Worm (Caenorhabditis elegans): ENCODE data around the gene nhr-152.

Gene nhr-152

DNA sequence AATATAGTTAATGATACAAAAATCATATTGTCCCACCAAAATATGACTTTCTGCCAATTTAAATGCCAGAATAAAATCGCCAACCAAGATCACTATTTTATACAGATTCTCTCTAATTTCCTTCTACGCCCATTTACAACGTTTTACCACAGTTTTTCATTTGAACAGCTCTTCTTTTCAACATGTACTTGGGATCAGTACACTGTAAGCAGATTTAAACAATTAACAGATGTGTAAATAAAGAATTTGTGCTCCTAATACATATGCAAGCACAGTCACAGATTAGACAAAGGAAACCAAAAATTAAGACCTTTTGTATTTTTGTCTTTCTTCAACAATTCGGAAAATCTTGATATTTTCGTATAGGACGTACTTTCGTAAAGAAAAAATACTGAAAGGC lies 42.7 kb upstream of the nhr-152 start, which contains the start of gene F07C4.11:
Gene F07C4.11 (minus strand): TSS at position 101 of the 400 bp plus-strand sequence.
- no peak for TF ChIP-seq ztf-11 (tag; optimal IDR thresholded peaks at IDR 0.05)

DNA sequence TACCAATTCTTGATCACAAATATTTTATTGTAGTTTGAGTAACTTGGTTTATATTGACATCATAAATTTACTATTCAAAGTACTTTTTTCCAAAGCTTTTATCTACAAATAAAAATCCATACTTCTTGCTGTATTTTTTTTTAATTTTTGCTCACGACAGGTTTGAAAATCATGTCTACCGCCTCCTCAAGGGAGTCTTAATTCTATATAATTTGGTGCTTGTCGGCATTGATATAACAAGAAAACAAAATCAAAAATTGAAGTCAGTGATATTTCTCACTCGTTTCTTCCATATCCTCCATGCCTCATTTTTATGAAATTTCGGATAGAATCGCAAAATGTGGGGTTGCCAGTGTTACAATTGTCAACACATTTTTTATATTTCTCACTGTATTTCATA lies 40.7 kb upstream of the nhr-152 start, which contains the start of gene str-47:
Gene str-47 (plus strand): TSS at position 301 of the 400 bp plus-strand sequence.
- no peak for TF ChIP-seq ceh-16 (tag; optimal IDR thresholded peaks at IDR 0.05)
- no peak for TF ChIP-seq elt-2 (tag; optimal IDR thresholded peaks at IDR 0.05)
- TF ChIP-seq mdl-1 (tag; optimal IDR thresholded peaks at IDR 0.05) = no peak
- TF ChIP-seq egl-27 (tag; optimal IDR thresholded peaks at IDR 0.05) = no peak
- no peak for TF ChIP-seq fos-1 (tag; optimal IDR thresholded peaks at IDR 0.05)
- no peak for TF ChIP-seq unc-62 (GFP tag; optimal IDR thresholded peaks at IDR 0.05)
- no peak for TF ChIP-seq pha-4 (tag; optimal IDR thresholded peaks at IDR 0.05)
- no peak for TF ChIP-seq lin-39 (tag; optimal IDR thresholded peaks at IDR 0.05)
- no peak for TF ChIP-seq ceh-28 (tag; optimal IDR thresholded peaks at IDR 0.05)
- TF ChIP-seq unc-39 (tag; optimal IDR thresholded peaks at IDR 0.05) = no peak
- no peak for TF ChIP-seq aly-2 (tag; optimal IDR thresholded peaks at IDR 0.05)

DNA sequence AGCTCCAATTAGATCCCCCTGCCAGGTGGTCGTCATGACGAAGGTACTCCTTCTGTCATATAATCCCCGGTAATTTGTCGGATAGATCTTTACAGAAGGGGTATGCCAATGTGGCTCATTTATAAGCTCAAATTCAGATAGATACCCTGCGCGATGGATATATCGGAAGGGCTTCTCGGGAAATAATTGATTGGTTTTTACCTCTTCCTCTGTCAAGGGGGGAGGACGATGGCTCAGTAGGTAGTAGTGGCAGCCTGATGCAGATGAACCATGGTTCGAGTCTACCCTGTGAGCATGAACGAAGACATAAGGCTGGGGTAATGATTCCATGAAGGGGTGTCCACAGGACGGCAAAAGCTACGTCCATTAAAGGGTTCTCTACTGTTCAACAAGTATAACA lies 39.0 kb upstream of the nhr-152 start:
- no peak for TF ChIP-seq snpc-4 (tag; optimal IDR thresholded peaks at IDR 0.05)
- no peak for TF ChIP-seq ceh-28 (tag; optimal IDR thresholded peaks at IDR 0.05)
- no peak for TF ChIP-seq nhr-237 (tag; optimal IDR thresholded peaks at IDR 0.05)
- no peak for TF ChIP-seq aly-2 (tag; optimal IDR thresholded peaks at IDR 0.05)

DNA sequence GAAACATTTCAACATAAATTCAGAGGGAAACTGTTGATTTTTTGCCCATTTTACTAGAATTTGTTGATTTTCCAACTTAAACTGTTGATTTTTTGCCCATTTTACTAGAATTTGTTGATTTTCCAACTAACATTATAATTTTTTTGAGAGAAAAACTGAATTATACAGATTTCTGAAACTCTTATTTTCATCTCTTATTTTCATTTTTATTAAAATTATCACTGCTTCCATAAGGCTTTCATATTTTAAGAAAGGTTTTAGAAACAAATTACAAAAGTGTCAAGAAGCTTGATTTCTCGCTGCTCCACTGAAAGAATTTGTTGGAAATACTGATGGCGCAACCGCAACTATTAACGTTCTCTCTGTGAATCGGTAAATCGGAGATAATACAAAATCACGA lies 36.2 kb upstream of the nhr-152 start:
- TF ChIP-seq pha-4 (tag; optimal IDR thresholded peaks at IDR 0.05) (no peak), nhr-11 (tag; optimal IDR thresholded peaks at IDR 0.05) (no peak), ceh-16 (tag; optimal IDR thresholded peaks at IDR 0.05) (no peak), lin-39 (tag; optimal IDR thresholded peaks at IDR 0.05) (no peak), skn-1 (tag; optimal IDR thresholded peaks at IDR 0.05) (no peak)

DNA sequence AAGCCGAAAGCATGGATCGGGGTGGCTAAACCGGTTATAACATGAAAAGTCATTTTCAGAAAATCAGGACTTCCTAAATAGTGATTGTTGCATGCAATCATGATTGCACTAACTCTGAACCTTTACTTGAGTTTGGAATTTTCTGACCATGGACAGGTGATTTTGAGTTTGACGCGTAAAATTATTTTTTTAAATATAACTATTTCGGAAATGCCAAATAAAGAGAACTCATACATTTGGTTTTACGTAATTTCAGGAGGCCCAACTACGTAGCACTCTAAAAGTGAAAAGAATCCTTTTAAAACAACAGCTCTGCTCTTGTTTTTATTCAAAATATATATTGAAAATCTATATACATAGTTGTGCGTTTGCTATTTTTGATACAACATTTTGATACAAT lies 34.4 kb upstream of the nhr-152 start, which contains the start of gene srh-234:
Gene srh-234 (minus strand): TSS at position 101 of the 400 bp plus-strand sequence.
- no peak for TF ChIP-seq ceh-82 (tag; optimal IDR thresholded peaks at IDR 0.05)
- no peak for TF ChIP-seq ceh-16 (tag; optimal IDR thresholded peaks at IDR 0.05)
- TF ChIP-seq aly-2 (tag; optimal IDR thresholded peaks at IDR 0.05) = no peak
- TF ChIP-seq R02D3.7 (tag; optimal IDR thresholded peaks at IDR 0.05) = no peak
- TF ChIP-seq nhr-77 (tag; optimal IDR thresholded peaks at IDR 0.05) = no peak
- no peak for TF ChIP-seq fkh-2 (tag; optimal IDR thresholded peaks at IDR 0.05)
- TF ChIP-seq eor-1 (tag; optimal IDR thresholded peaks at IDR 0.05) = no peak

DNA sequence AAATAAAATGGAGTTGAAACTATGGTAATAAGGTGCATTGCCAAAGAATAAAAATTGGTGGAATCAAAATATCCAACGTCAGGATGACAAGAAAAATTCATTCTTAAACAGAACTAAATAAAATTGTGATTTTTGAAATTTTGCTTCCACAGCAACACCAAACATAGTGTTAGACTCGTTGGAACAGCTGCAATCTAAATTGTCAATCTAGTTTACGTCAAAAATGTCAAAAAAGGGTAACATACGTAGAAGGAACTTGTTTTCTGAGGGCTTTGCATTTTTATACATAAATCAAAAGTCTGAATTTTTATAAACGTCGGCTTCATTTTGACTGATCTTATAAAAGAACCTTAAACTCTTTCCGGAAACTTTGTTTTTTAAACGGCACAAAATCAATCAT lies 32.6 kb upstream of the nhr-152 start, which contains the start of gene srh-200:
Gene srh-200 (minus strand): TSS at position 101 of the 400 bp plus-strand sequence.
- TF ChIP-seq skn-1 (tag; optimal IDR thresholded peaks at IDR 0.05) (no peak), nhr-237 (tag; optimal IDR thresholded peaks at IDR 0.05) (no peak), ztf-11 (tag; optimal IDR thresholded peaks at IDR 0.05) (no peak), snpc-4 (tag; optimal IDR thresholded peaks at IDR 0.05) (no peak), elt-1 (tag; optimal IDR thresholded peaks at IDR 0.05) (no peak), ceh-9 (tag; optimal IDR thresholded peaks at IDR 0.05) (no peak), ztf-4 (tag; optimal IDR thresholded peaks at IDR 0.05) (no peak), egl-5 (tag; optimal IDR thresholded peaks at IDR 0.05) (no peak), eor-1 (tag; optimal IDR thresholded peaks at IDR 0.05) (no peak), tbx-2 (tag; optimal IDR thresholded peaks at IDR 0.05) (no peak), nfya-1 (tag; optimal IDR thresholded peaks at IDR 0.05; ENCODE audit: insufficient read depth) (no peak), nhr-67 (tag; optimal IDR thresholded peaks at IDR 0.05) (no peak), ceh-16 (tag; optimal IDR thresholded peaks at IDR 0.05) (no peak), lin-15B (tag; optimal IDR thresholded peaks at IDR 0.05) (no peak)

DNA sequence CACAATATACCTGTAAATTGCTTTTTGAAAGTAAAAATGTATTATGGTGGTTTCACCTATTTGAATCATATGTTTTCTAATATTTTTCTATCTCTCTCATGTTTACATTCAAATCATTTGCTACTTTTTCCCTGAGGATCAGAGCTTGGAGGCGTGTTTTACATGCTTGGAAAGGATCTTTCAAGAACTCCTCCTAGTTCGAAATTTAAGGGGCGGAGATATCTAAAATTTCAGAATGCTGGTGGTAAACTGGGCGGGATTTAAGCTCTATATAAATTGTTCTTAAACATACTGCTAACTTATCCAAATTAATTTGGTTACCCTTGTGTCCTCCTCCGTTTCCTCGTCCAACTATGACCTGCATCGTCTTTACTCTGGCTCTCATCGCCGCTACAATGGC lies 18.2 kb upstream of the nhr-152 start, which contains the start of gene C12D5.5:
Gene C12D5.5 (plus strand): TSS at position 301 of the 400 bp plus-strand sequence.
- TF ChIP-seq egl-5 (tag; optimal IDR thresholded peaks at IDR 0.05) = no peak
- TF ChIP-seq lsy-12 (tag; optimal IDR thresholded peaks at IDR 0.05) = no peak
- no peak for TF ChIP-seq lin-15B (tag; optimal IDR thresholded peaks at IDR 0.05)
- no peak for TF ChIP-seq ztf-11 (tag; optimal IDR thresholded peaks at IDR 0.05)
- no peak for TF ChIP-seq ceh-16 (tag; optimal IDR thresholded peaks at IDR 0.05)
- TF ChIP-seq elt-3 (tag; optimal IDR thresholded peaks at IDR 0.05) = no peak
- no peak for TF ChIP-seq nhr-67 (tag; optimal IDR thresholded peaks at IDR 0.05)
- TF ChIP-seq elt-1 (tag; optimal IDR thresholded peaks at IDR 0.05) = no peak
- TF ChIP-seq unc-39 (tag; optimal IDR thresholded peaks at IDR 0.05) = no peak
- TF ChIP-seq nhr-12 (tag; optimal IDR thresholded peaks at IDR 0.05) = no peak
- TF ChIP-seq tbx-2 (tag; optimal IDR thresholded peaks at IDR 0.05) = no peak
- no peak for TF ChIP-seq fkh-2 (tag; optimal IDR thresholded peaks at IDR 0.05)
- no peak for TF ChIP-seq skn-1 (tag; optimal IDR thresholded peaks at IDR 0.05)
- no peak for TF ChIP-seq ceh-28 (tag; optimal IDR thresholded peaks at IDR 0.05)
- TF ChIP-seq eor-1 (tag; optimal IDR thresholded peaks at IDR 0.05) = no peak

Measured in whole organism, L3 larva.